Fruit fly (Drosophila melanogaster): ENCODE measurements around the gene CG31974.

dm6 chr2L:163229-163628 is 20.3 kb upstream of the CG31974 start:
- TF ChIP-seq CG10631 (GFP tag; optimal IDR thresholded peaks at IDR 0.05) (no peak), Hr39 (GFP tag; optimal IDR thresholded peaks at IDR 0.05) (no peak), CG15336 (GFP tag; IDR thresholded peaks at IDR 0.05) (no peak), CG6163 (GFP tag; IDR thresholded peaks at IDR 0.05) (no peak), Lpt (GFP tag; optimal IDR thresholded peaks at IDR 0.05) (no peak), CG6808 (GFP tag; optimal IDR thresholded peaks at IDR 0.05) (no peak), CG34406 (GFP tag; optimal IDR thresholded peaks at IDR 0.05) (no peak), topi (GFP tag; optimal IDR thresholded peaks at IDR 0.05) (no peak), Gug (GFP tag; IDR thresholded peaks at IDR 0.05) (no peak), Eip93F (GFP tag; optimal IDR thresholded peaks at IDR 0.05) (no peak), Hr4 (GFP tag; optimal IDR thresholded peaks at IDR 0.05) (no peak), CG3032 (tag; optimal IDR thresholded peaks at IDR 0.05) (no peak)
